Worm (Caenorhabditis elegans): ENCODE data around the gene ooc-5.
A peak's percentile ranks its signal among the peaks of the same experiment; 100 is the strongest.

- no peak for TF ChIP-seq F37D6.2 (tag; optimal IDR thresholded peaks at IDR 0.05)
- TF ChIP-seq lir-3 (tag; optimal IDR thresholded peaks at IDR 0.05) = no peak
- TF ChIP-seq jun-1 (tag; optimal IDR thresholded peaks at IDR 0.05) = no peak
- no peak for TF ChIP-seq spr-3 (GFP tag; optimal IDR thresholded peaks at IDR 0.05)
- TF ChIP-seq lsy-2 (tag; optimal IDR thresholded peaks at IDR 0.05) = peak in 1 of 2 experiments; percentile 93
- TF ChIP-seq hlh-11 (tag; optimal IDR thresholded peaks at IDR 0.05) = no peak
Observed at ce11 chrII:8997479-8997878, 4.5 kb downstream of the ooc-5 start, which contains the start of the genes F44G4.3 and tdp-1.
